Fruit fly (Drosophila melanogaster): ENCODE data around the gene CG6650.

The CG6650 gene

dm6 chr3L:14004041-14004407 is 27.2 kb upstream of the CG6650 start (continued):
- TF ChIP-seq Hmx (GFP tag; optimal IDR thresholded peaks at IDR 0.05) (no peak), cas (GFP tag; IDR thresholded peaks at IDR 0.05) (no peak), CG17568 (GFP tag; optimal IDR thresholded peaks at IDR 0.05) (peak; percentile 16), PHDP (tag; optimal IDR thresholded peaks at IDR 0.05) (peak; percentile 35), CG13894 (tag; optimal IDR thresholded peaks at IDR 0.05) (peak; percentile 18), CG12659 (GFP tag; optimal IDR thresholded peaks at IDR 0.05) (peak; percentile 55), Doc3 (GFP tag; IDR thresholded peaks at IDR 0.05; ENCODE audit: partially characterized antibody) (no peak), CG14667 (GFP tag; IDR thresholded peaks at IDR 0.05) (no peak), ash1 (GFP tag; optimal IDR thresholded peaks at IDR 0.05) (no peak), sim (GFP tag; IDR thresholded peaks at IDR 0.05) (no peak), CkIIα-i1 (GFP tag; IDR thresholded peaks at IDR 0.05) (no peak), CG12104 (GFP tag; optimal IDR thresholded peaks at IDR 0.05) (no peak), ranshi (GFP tag; IDR thresholded peaks at IDR 0.05) (no peak; the same call in 1 of the 2 replicates), nom (GFP tag; optimal IDR thresholded peaks at IDR 0.05) (peak; percentile 42), Hr51 (GFP tag; optimal IDR thresholded peaks at IDR 0.05) (no peak), run (tag; optimal IDR thresholded peaks at IDR 0.05) (no peak), Dref (GFP tag; IDR thresholded peaks at IDR 0.05) (no peak), HLHmδ (GFP tag; optimal IDR thresholded peaks at IDR 0.05) (peak; percentile 68), wek (GFP tag; optimal IDR thresholded peaks at IDR 0.05) (peak; percentile 11), Dek (tag; optimal IDR thresholded peaks at IDR 0.05) (no peak), twi (tag; optimal IDR thresholded peaks at IDR 0.05) (no peak), CG9932 (GFP tag; IDR thresholded peaks at IDR 0.05) (peak; percentile 51; the same call in 1 of the 2 replicates), ro (GFP tag; IDR thresholded peaks at IDR 0.05) (no peak), CG6791 (GFP tag; IDR thresholded peaks at IDR 0.05; ENCODE audit: partially characterized antibody) (0 out of 3 replicates have a peak, but pooled peaks have one; percentile 16), NfI (GFP tag; optimal IDR thresholded peaks at IDR 0.05) (peak; percentile 36), Poxn (GFP tag; IDR thresholded peaks at IDR 0.05) (no peak), Antp (GFP tag; optimal IDR thresholded peaks at IDR 0.05) (no peak), Deaf1 (tag; optimal IDR thresholded peaks at IDR 0.05) (peak; percentile 23), CG34422 (GFP tag; IDR thresholded peaks at IDR 0.05) (peak; percentile 74), CG3065 (GFP tag; optimal IDR thresholded peaks at IDR 0.05) (no peak), CG15514 (GFP tag; optimal IDR thresholded peaks at IDR 0.05) (peak; percentile 19), HHEX (GFP tag; optimal IDR thresholded peaks at IDR 0.05) (peak; percentile 39), ac (GFP tag; optimal IDR thresholded peaks at IDR 0.05) (no peak), slbo (GFP tag; IDR thresholded peaks at IDR 0.05) (peak; percentile 21; the same call in 1 of the 2 replicates), abd-A (tag; optimal IDR thresholded peaks at IDR 0.05) (peak; percentile 82), rib (GFP tag; IDR thresholded peaks at IDR 0.05) (peak; percentile 98), CG14710 (tag; optimal IDR thresholded peaks at IDR 0.05) (peak; percentile 27), chinmo (GFP tag; IDR thresholded peaks at IDR 0.05; ENCODE audit: partially characterized antibody) (peak; percentile 89; the same call in 3 of the 4 replicates), caup (GFP tag; optimal IDR thresholded peaks at IDR 0.05; ENCODE audit: severe bottlenecking) (peak; percentile 58), Nf-YC (tag; optimal IDR thresholded peaks at IDR 0.05) (peak; percentile 66), CG3995 (GFP tag; optimal IDR thresholded peaks at IDR 0.05) (peak; percentile 82), CG13123 (GFP tag; optimal IDR thresholded peaks at IDR 0.05) (peak; percentile 25), Atf3 (GFP tag; optimal IDR thresholded peaks at IDR 0.05) (no peak), CG11247 (GFP tag; IDR thresholded peaks at IDR 0.05) (peak; percentile 40; the same call in 1 of the 2 replicates), gfzf (GFP tag; optimal IDR thresholded peaks at IDR 0.05) (peak; percentile 2), phol (tag; optimal IDR thresholded peaks at IDR 0.05) (peak; percentile 43), CG11560 (tag; IDR thresholded peaks at IDR 0.05) (no peak), CG8478 (optimal IDR thresholded peaks at IDR 0.05) (peak; percentile 74), CG33557 (GFP tag; optimal IDR thresholded peaks at IDR 0.05) (peak; percentile 37), inv (GFP tag; IDR thresholded peaks at IDR 0.05; ENCODE audit: partially characterized antibody) (no peak)

Measured in whole organism, embryonic.